Fruit fly (Drosophila melanogaster): ENCODE measurements around the gene CG2233.
A peak's percentile ranks its signal among the peaks of the same experiment; 100 is the strongest.

DNA sequence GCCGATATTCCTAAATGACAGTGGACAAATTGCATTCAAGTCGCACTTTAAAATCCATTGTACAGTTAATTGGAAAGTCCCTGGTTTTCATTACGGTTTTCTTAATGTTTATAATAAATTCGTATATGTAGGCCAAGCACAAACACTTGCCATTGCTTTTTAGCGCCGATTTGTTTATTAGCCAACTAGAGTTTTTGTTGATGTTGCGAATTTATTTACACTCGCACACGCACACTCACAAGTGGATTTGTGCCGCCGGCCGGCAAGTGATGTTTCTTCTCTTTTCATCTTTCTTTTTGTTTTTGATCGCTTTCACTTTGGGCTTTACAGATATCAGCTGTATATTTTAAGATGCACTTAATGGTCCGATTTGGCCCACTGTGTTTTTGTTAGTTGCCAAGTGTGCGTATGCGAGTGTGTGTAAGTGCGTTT lies 20.0 kb upstream of the CG2233 start:
- TF ChIP-seq ovo (GFP tag; optimal IDR thresholded peaks at IDR 0.05) (peak; percentile 68), Crg-1 (GFP tag; optimal IDR thresholded peaks at IDR 0.05) (peak; percentile 67), CG7101 (tag; optimal IDR thresholded peaks at IDR 0.05) (peak; percentile 72), pad (GFP tag; optimal IDR thresholded peaks at IDR 0.05) (peak; percentile 34), Mnt (GFP tag; optimal IDR thresholded peaks at IDR 0.05) (no peak), CG7045 (GFP tag; optimal IDR thresholded peaks at IDR 0.05) (peak; percentile 43), CG14711 (tag; optimal IDR thresholded peaks at IDR 0.05) (peak; percentile 44), kay (GFP tag; ENCODE audit: borderline replicate concordance) (no peak), CG12768 (GFP tag; optimal IDR thresholded peaks at IDR 0.05) (peak; percentile 6), CG1620 (GFP tag; optimal IDR thresholded peaks at IDR 0.05) (peak; percentile 33), toe (GFP tag; optimal IDR thresholded peaks at IDR 0.05) (peak; percentile 48), cnc (optimal IDR thresholded peaks at IDR 0.05) (no peak), CG5204 (GFP tag; optimal IDR thresholded peaks at IDR 0.05) (peak; percentile 63)
